Fruit fly (Drosophila melanogaster) whole organism, adult: ENCODE measurements around the gene AnxB10.
"Not testable (repeated sequence)": the region's sequence is repeated elsewhere in the genome, so short reads cannot be mapped to it uniquely, and the experiment has no call there.

ENCODE experiments used
- CG11617 ChIP-seq: fragments of 200-800 bp; sonication (Bioruptor generic); optimal IDR thresholded peaks from 2 replicates; lab custom pipeline; 2017; ENCODE audit warnings: mild to moderate bottlenecking, missing biosample characterization, missing genetic modification reagents, missing genetic modification characterization
- CG12768 ChIP-seq: fragments of 200-800 bp; sonication (Bioruptor generic); optimal IDR thresholded peaks from 2 replicates; lab custom pipeline; 2017; ENCODE audit warnings: missing biosample characterization, missing genetic modification characterization, mild to moderate bottlenecking, moderate library complexity, missing genetic modification reagents
- CG14711 ChIP-seq: fragments of 200-800 bp; sonication (Bioruptor generic); optimal IDR thresholded peaks from 2 replicates; lab custom pipeline; 2018; ENCODE audit warnings: missing biosample characterization, mild to moderate bottlenecking, missing genetic modification characterization, moderate library complexity
- CG1620 ChIP-seq: fragments of 200-800 bp; sonication (Bioruptor generic); optimal IDR thresholded peaks from 2 replicates; lab custom pipeline; 2016; ENCODE audit warnings: missing biosample characterization, missing genetic modification characterization
- CG33017 ChIP-seq: fragments of 200-800 bp; sonication (Bioruptor generic); optimal IDR thresholded peaks from 2 replicates; lab custom pipeline; 2018; ENCODE audit warnings: missing biosample characterization, mild to moderate bottlenecking, missing genetic modification characterization, moderate library complexity
- CG5204 ChIP-seq: fragments of 200-800 bp; sonication (Bioruptor generic); optimal IDR thresholded peaks from 2 replicates; lab custom pipeline; 2016; ENCODE audit warnings: missing biosample characterization, missing genetic modification characterization
- CG7045 ChIP-seq: fragments of 200-800 bp; sonication (Bioruptor generic); optimal IDR thresholded peaks from 2 replicates; lab custom pipeline; 2017; ENCODE audit warnings: missing biosample characterization, mild to moderate bottlenecking, missing genetic modification characterization
- CG7101 ChIP-seq: fragments of 200-800 bp; sonication (Bioruptor generic); optimal IDR thresholded peaks from 2 replicates; lab custom pipeline; 2018; ENCODE audit warnings: missing biosample characterization, mild to moderate bottlenecking, missing genetic modification characterization, moderate library complexity
- Clk ChIP-seq: fragments of 200-800 bp; sonication (Bioruptor generic); optimal IDR thresholded peaks from 2 replicates; lab custom pipeline; 2017; ENCODE audit warnings: missing biosample characterization, missing genetic modification characterization
- Crg-1 ChIP-seq: fragments of 200-800 bp; sonication (Bioruptor generic); optimal IDR thresholded peaks from 2 replicates; lab custom pipeline; 2016; ENCODE audit warnings: missing biosample characterization, missing genetic modification characterization
- Hr96 ChIP-seq: fragments of 200-800 bp; sonication (Bioruptor generic); optimal IDR thresholded peaks from 2 replicates; lab custom pipeline; 2016; ENCODE audit warnings: missing biosample characterization, missing genetic modification characterization
- Mnt ChIP-seq: fragments of 200-800 bp; sonication (Bioruptor generic); optimal IDR thresholded peaks from 2 replicates; lab custom pipeline; 2016; ENCODE audit warnings: missing biosample characterization, mild to moderate bottlenecking, missing genetic modification characterization
- bab1 ChIP-seq: fragments of 200-800 bp; sonication (Bioruptor generic); optimal IDR thresholded peaks from 3 replicates; lab custom pipeline; 2019; ENCODE audit warnings: missing biosample characterization, mild to moderate bottlenecking, missing genetic modification characterization, moderate library complexity
- cic ChIP-seq: fragments of 200-800 bp; sonication (Bioruptor generic); optimal IDR thresholded peaks from 2 replicates; lab custom pipeline; 2017; ENCODE audit warnings: missing biosample characterization, mild to moderate bottlenecking, missing genetic modification characterization, moderate library complexity
- cnc ChIP-seq, 2 experiments: fragments of >200 bp; optimal IDR thresholded peaks; 2 replicates each; lab custom pipeline; 2017
- kay ChIP-seq: fragments of 200-800 bp; sonication (Bioruptor generic); peaks from one replicate; lab custom pipeline; 2016; ENCODE audit warnings: missing biosample characterization, missing genetic modification characterization, borderline replicate concordance
- ovo ChIP-seq: fragments of 200-800 bp; sonication (Bioruptor generic); optimal IDR thresholded peaks from 2 replicates; lab custom pipeline; 2016; ENCODE audit warnings: missing biosample characterization, missing genetic modification characterization
- pad ChIP-seq: fragments of 200-800 bp; sonication (Bioruptor generic); optimal IDR thresholded peaks from 3 replicates; lab custom pipeline; 2017; ENCODE audit warnings: missing biosample characterization, missing genetic modification characterization, mild to moderate bottlenecking, moderate library complexity, missing genetic modification reagents
- tj ChIP-seq: fragments of 200-800 bp; sonication (Bioruptor generic); optimal IDR thresholded peaks from 3 replicates; lab custom pipeline; 2017; ENCODE audit warnings: missing biosample characterization, mild to moderate bottlenecking, missing genetic modification characterization, moderate library complexity
- toe ChIP-seq: fragments of 200-800 bp; sonication (Bioruptor generic); optimal IDR thresholded peaks from 2 replicates; lab custom pipeline; 2016; ENCODE audit warnings: missing biosample characterization, missing genetic modification characterization

AnxB10 gene

dm6 chrX:20158943-20159385 lies 14.3 kb downstream of the AnxB10 start:
- TF ChIP-seq pad (GFP tag; lab: Kevin White, UChicago): peak; percentile 24
- peak; percentile 4 for TF ChIP-seq CG11617
- TF ChIP-seq toe (GFP tag; lab: Kevin White, UChicago): no peak
- TF ChIP-seq ovo (GFP tag; lab: Kevin White, UChicago): peak; percentile 70
- TF ChIP-seq bab1: peak; percentile 16
- peak; percentile 34 for TF ChIP-seq tj (GFP tag; lab: Kevin White, UChicago)

DNA sequence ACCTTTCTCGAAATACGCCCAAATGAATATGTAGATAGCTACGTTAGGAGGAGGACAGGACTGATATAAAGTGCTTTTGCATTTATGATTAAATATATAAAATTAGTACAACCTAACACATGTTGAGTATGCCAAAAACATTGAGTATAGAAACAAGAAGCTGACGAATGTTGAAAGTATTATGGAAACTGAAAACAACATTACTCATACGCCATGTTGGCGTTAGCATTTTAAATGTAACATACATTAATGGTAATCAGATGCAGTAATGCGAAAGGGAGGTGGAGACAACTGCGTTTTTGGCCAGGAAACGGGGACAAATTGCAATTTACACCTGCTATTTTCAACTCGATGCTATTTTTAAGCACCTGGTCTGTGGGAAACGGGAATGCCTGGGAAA lies 14.8 kb downstream of the AnxB10 start:
- TF ChIP-seq bab1 (no peak), cnc (optimal IDR thresholded peaks at IDR 0.05; lab: Kevin White, UChicago) (no peak), Crg-1 (GFP tag; lab: Kevin White, UChicago) (no peak), CG33017 (tag; lab: Kevin White, UChicago) (no peak), toe (GFP tag; lab: Kevin White, UChicago) (no peak)

dm6 chrX:20155947-20156346 lies 17.4 kb downstream of the AnxB10 start:
- TF ChIP-seq ovo (GFP tag; lab: Kevin White, UChicago) (no peak), cic (no peak), CG7045 (GFP tag; lab: Kevin White, UChicago) (no peak), CG7101 (tag; lab: Kevin White, UChicago) (no peak), Mnt (GFP tag; lab: Kevin White, UChicago) (no peak), tj (GFP tag; lab: Kevin White, UChicago) (no peak), CG12768 (GFP tag; lab: Kevin White, UChicago) (no peak), toe (GFP tag; lab: Kevin White, UChicago) (no peak), pad (GFP tag; lab: Kevin White, UChicago) (no peak), CG5204 (GFP tag; lab: Kevin White, UChicago) (no peak), CG11617 (no peak), Clk (GFP tag; lab: Kevin White, UChicago) (no peak), Hr96 (GFP tag; lab: Kevin White, UChicago) (no peak), bab1 (no peak), kay (no peak), CG33017 (tag; lab: Kevin White, UChicago) (no peak), Crg-1 (GFP tag; lab: Kevin White, UChicago) (no peak), CG1620 (GFP tag; lab: Kevin White, UChicago) (no peak), CG14711 (tag; lab: Kevin White, UChicago) (no peak)

dm6 chrX:20147693-20148174 lies 25.6 kb downstream of the AnxB10 start, which contains the start of gene aspr:
Gene aspr (plus strand): TSS chrX:20148124.
- TF ChIP-seq kay (no peak), CG5204 (GFP tag; lab: Kevin White, UChicago) (no peak), bab1 (no peak), cnc (optimal IDR thresholded peaks at IDR 0.05; lab: Kevin White, UChicago) (no peak), Hr96 (GFP tag; lab: Kevin White, UChicago) (no peak), Crg-1 (GFP tag; lab: Kevin White, UChicago) (no peak), ovo (GFP tag; lab: Kevin White, UChicago) (no peak), CG1620 (GFP tag; lab: Kevin White, UChicago) (no peak), CG11617 (no peak)

DNA sequence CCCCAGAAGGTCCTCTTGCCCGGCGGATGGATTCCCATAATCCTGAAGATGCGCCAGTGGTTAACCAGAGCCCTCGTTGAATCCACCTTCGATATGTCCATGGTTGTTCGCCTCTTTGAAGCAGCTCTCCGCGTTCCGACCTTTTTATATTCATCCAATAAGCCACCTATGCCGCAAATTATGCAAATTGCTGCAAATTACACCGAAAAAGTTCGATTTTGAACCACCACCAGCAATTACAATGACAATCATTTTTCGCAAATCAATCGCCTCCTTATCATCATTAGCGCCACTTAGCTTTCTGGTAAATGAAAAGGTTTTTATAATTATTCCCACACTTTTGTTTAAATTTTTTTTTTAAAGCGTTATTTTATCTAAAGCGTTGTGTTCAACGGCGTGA lies 30.2 kb downstream of the AnxB10 start, which contains the start of gene Or19a:
TSS of gene Or19a (minus strand) at position 101 of the 400 bp plus-strand sequence.
- not testable (repeated sequence) for TF ChIP-seq pad (GFP tag; lab: Kevin White, UChicago); CG14711 (tag; lab: Kevin White, UChicago); CG7045 (GFP tag; lab: Kevin White, UChicago)

DNA sequence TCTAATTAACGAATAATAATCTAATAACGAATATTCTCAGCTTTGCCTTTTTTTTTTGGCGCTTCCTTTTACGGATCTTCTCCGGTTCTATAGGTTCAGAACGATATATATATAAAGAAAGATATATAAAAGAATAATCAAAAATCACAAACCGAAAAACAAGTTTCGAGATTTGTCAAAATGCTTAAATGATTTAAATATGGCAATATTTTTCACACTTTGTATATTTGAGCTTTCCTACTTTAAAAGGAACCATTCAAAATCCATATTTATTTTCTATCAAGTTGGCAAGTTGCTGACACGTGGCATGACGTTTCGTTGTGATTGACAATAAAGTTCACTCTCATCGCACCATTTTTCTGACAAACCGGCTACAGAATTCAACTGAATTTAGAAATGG lies 32.6 kb downstream of the AnxB10 start, which contains the start of gene CG34332:
TSS of gene CG34332 (plus strand) at position 301 of the 400 bp plus-strand sequence.
- TF ChIP-seq CG12768 (GFP tag; lab: Kevin White, UChicago) (no peak), Hr96 (GFP tag; lab: Kevin White, UChicago) (no peak), ovo (GFP tag; lab: Kevin White, UChicago) (no peak), cnc (optimal IDR thresholded peaks at IDR 0.05; lab: Kevin White, UChicago) (no peak), Mnt (GFP tag; lab: Kevin White, UChicago) (no peak), CG7045 (GFP tag; lab: Kevin White, UChicago) (no peak), CG14711 (tag; lab: Kevin White, UChicago) (no peak), CG11617 (no peak), Crg-1 (GFP tag; lab: Kevin White, UChicago) (no peak), CG7101 (tag; lab: Kevin White, UChicago) (no peak), Clk (GFP tag; lab: Kevin White, UChicago) (no peak), CG5204 (GFP tag; lab: Kevin White, UChicago) (no peak), CG33017 (tag; lab: Kevin White, UChicago) (no peak), kay (no peak), tj (GFP tag; lab: Kevin White, UChicago) (no peak)

- no peak for TF ChIP-seq CG5204 (GFP tag; lab: Kevin White, UChicago)
- no peak for TF ChIP-seq CG11617
- TF ChIP-seq CG14711 (tag; lab: Kevin White, UChicago): no peak
- TF ChIP-seq Hr96 (GFP tag; lab: Kevin White, UChicago): no peak
- TF ChIP-seq tj (GFP tag; lab: Kevin White, UChicago): no peak
These were observed 33.8 kb downstream of the AnxB10 start, which contains the start of gene CG42583 for dm6 chrX:20139493-20139892. Gene CG42583 (plus strand): TSS chrX:20139793.
